Worm (Caenorhabditis elegans): ENCODE results near the gene lron-3.

- TF ChIP-seq ztf-11 (tag; optimal IDR thresholded peaks at IDR 0.05) (no peak), unc-62 (GFP tag; optimal IDR thresholded peaks at IDR 0.05) (no peak), aly-2 (tag; optimal IDR thresholded peaks at IDR 0.05) (no peak)
Measured at ce11 chrX:15585144-15585543, 27.4 kb upstream of the lron-3 start.

Data from whole organism, L2 larva.